Fruit fly (Drosophila melanogaster): ENCODE data around the gene CG5902.

The CG5902 gene

DNA sequence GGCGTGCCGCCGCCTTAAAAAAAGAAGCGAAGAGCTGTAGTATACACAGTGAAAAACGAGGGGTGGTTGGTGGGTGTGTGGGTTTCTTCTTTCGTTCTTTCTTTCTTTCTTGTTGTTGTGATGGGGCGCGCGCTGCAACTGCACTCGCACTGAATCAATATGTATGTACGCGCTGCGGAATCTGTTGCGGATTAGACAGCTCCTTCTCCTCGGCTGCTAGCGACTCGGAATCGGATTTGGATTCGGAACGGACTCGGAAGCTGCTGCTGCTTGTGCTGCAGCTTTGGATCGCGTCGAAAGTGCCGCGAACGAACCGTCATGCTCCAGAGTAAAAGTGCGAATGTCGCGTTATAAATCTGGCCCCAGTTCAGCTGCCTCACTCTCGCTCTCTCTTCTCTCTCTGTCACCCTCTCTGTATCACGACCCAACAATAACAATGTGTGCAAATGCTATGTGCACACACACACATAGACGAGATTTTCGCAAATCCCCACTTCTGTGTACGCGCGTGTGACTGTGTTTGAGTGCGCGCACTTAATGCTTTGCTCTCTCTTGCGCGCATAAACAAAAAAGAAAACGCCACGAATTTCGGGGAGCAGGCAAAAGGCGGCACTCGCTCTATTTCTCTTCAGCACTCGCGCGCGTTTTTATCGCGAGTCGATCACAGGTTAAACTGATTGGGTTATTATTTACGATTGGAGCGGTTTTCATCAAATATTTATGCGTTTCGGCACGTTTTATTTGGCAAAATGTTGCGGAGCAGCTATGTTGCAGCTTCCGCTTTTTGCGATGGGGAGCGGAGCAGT, 44.8 kb downstream of the CG5902 start:
- no peak for TF ChIP-seq EcR (GFP tag; optimal IDR thresholded peaks at IDR 0.05)
- TF ChIP-seq usp (GFP tag; optimal IDR thresholded peaks at IDR 0.05): no peak
- TF ChIP-seq CG8478 (optimal IDR thresholded peaks at IDR 0.05): peak; percentile 2
- TF ChIP-seq psq (optimal IDR thresholded peaks at IDR 0.05): no peak
- TF ChIP-seq Dll (optimal IDR thresholded peaks at IDR 0.05): no peak
- no peak for TF ChIP-seq pan (optimal IDR thresholded peaks at IDR 0.05)

DNA sequence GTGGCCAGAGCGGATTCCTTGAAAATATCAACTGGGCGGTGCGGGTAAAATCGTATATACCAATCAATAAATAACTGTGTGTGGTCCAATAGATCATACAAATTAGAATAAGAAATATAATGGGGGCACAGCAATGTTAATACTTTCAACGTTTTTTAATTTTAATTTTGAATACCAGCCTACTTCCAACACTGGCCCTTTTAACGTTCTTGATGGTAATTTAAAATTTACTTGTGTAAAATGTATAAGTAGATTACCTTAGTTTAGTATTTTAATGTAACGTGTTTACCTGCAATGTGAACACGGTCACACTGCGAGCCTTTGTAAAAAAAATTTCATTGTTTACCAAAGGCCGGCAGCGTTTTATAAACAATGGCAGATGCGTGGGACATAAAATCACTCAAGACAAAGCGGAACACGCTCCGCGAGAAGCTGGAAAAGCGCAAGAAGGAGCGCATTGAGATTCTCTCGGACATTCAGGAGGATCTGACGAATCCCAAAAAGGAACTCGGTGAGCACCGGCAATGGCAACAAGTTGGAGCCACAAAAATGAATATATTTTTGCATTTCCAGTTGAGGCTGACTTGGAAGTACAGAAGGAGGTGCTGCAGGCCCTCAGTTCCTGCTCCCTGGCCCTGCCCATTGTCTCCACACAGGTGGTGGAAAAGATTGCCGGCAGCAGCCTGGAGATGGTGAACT, 45.5 kb downstream of the CG5902 start, which contains the start of the genes KrT95D and Mettl3:
KrT95D (minus strand) TSS at position 3 of the 699 bp plus-strand sequence.
Mettl3 (plus strand) TSS at position 333 of the 699 bp plus-strand sequence.
- TF ChIP-seq Dll (optimal IDR thresholded peaks at IDR 0.05) (no peak), CG8478 (optimal IDR thresholded peaks at IDR 0.05) (no peak), psq (optimal IDR thresholded peaks at IDR 0.05) (no peak)

DNA sequence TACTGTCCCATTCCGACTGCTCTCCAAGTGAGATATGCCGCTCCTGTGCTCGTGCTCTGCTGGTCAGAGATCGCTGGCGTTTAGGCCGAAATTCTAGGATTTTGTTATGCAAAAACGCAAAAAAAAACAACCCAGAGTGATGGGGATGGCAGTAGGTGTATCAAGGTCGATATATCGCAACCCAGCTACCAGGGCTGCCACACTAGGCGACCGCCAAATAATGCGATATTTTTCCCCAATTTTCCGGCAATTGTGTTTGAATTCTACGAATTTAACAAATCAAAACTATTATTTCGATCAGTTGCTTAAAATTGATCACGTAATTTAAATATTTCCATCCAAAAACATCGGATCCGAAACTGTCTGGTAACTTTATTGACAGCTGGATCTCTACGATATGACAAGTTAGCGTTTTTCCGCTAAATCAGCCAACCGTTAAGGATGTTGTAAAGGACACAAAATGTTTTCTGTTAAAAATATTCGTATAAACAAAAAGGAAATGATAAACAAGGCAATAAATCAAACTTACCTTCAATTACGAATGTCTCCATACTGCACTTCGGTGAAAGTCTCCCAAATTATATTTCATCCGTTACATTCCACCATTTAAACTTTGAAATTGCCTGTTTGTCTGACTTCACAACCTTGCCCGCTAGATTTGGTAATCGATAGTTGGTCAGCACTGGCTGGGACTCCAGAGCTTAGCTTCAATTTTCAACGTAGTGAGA, 51.3 kb downstream of the CG5902 start, which contains the start of gene spas:
spas (plus strand) TSS at position 678 of the 728 bp plus-strand sequence.
- no peak for TF ChIP-seq CG8478 (optimal IDR thresholded peaks at IDR 0.05)
- no peak for TF ChIP-seq pan (optimal IDR thresholded peaks at IDR 0.05)
- TF ChIP-seq psq (optimal IDR thresholded peaks at IDR 0.05): no peak
- no peak for TF ChIP-seq usp (GFP tag; optimal IDR thresholded peaks at IDR 0.05)
- TF ChIP-seq EcR (GFP tag; optimal IDR thresholded peaks at IDR 0.05): no peak

Measured in whole organism.